Fruit fly (Drosophila melanogaster) whole organism, adult: ENCODE measurements around the gene Meltrin.

Experiments
- CG11617 ChIP-seq: fragments of 200-800 bp; sonication (Bioruptor generic); optimal IDR thresholded peaks from 2 replicates; lab custom pipeline; 2017; ENCODE audit warnings: mild to moderate bottlenecking, missing biosample characterization, missing genetic modification reagents, missing genetic modification characterization
- CG12768 ChIP-seq: fragments of 200-800 bp; sonication (Bioruptor generic); optimal IDR thresholded peaks from 2 replicates; lab custom pipeline; 2017; ENCODE audit warnings: missing biosample characterization, missing genetic modification characterization, mild to moderate bottlenecking, moderate library complexity, missing genetic modification reagents
- CG5204 ChIP-seq: fragments of 200-800 bp; sonication (Bioruptor generic); optimal IDR thresholded peaks from 2 replicates; lab custom pipeline; 2016; ENCODE audit warnings: missing biosample characterization, missing genetic modification characterization
- CG7045 ChIP-seq: fragments of 200-800 bp; sonication (Bioruptor generic); optimal IDR thresholded peaks from 2 replicates; lab custom pipeline; 2017; ENCODE audit warnings: missing biosample characterization, mild to moderate bottlenecking, missing genetic modification characterization
- Crg-1 ChIP-seq: fragments of 200-800 bp; sonication (Bioruptor generic); optimal IDR thresholded peaks from 2 replicates; lab custom pipeline; 2016; ENCODE audit warnings: missing biosample characterization, missing genetic modification characterization
- Hr96 ChIP-seq: fragments of 200-800 bp; sonication (Bioruptor generic); optimal IDR thresholded peaks from 2 replicates; lab custom pipeline; 2016; ENCODE audit warnings: missing biosample characterization, missing genetic modification characterization
- kay ChIP-seq: fragments of 200-800 bp; sonication (Bioruptor generic); peaks from one replicate; lab custom pipeline; 2016; ENCODE audit warnings: missing biosample characterization, missing genetic modification characterization, borderline replicate concordance
- ovo ChIP-seq: fragments of 200-800 bp; sonication (Bioruptor generic); optimal IDR thresholded peaks from 2 replicates; lab custom pipeline; 2016; ENCODE audit warnings: missing biosample characterization, missing genetic modification characterization
- pad ChIP-seq: fragments of 200-800 bp; sonication (Bioruptor generic); optimal IDR thresholded peaks from 3 replicates; lab custom pipeline; 2017; ENCODE audit warnings: missing biosample characterization, missing genetic modification characterization, mild to moderate bottlenecking, moderate library complexity, missing genetic modification reagents
- tj ChIP-seq: fragments of 200-800 bp; sonication (Bioruptor generic); optimal IDR thresholded peaks from 3 replicates; lab custom pipeline; 2017; ENCODE audit warnings: missing biosample characterization, mild to moderate bottlenecking, missing genetic modification characterization, moderate library complexity
- toe ChIP-seq: fragments of 200-800 bp; sonication (Bioruptor generic); optimal IDR thresholded peaks from 2 replicates; lab custom pipeline; 2016; ENCODE audit warnings: missing biosample characterization, missing genetic modification characterization

dm6 chr3R:14705270-14705669 lies 8.2 kb upstream of the Meltrin start:
- TF ChIP-seq CG7045 (GFP tag; lab: Kevin White, UChicago) (no peak), ovo (no peak), kay (GFP tag; lab: Kevin White, UChicago) (no peak), CG11617 (GFP tag; lab: Kevin White, UChicago) (no peak), tj (no peak), Hr96 (GFP tag; lab: Kevin White, UChicago) (no peak), Crg-1 (no peak), CG5204 (GFP tag; lab: Kevin White, UChicago) (no peak), CG12768 (GFP tag; lab: Kevin White, UChicago) (peak; percentile 33), pad (no peak), toe (GFP tag; lab: Kevin White, UChicago) (no peak)
